Fruit fly (Drosophila melanogaster): ENCODE data around the gene Mics1.

- no peak for TF ChIP-seq CG8478 (optimal IDR thresholded peaks at IDR 0.05)
- no peak for TF ChIP-seq CTCF (optimal IDR thresholded peaks at IDR 0.05)
Observed at dm6 chr3R:7535606-7536005, 33.4 kb upstream of the Mics1 start.

Measured in S2 (cell line).